Worm (Caenorhabditis elegans): Measurements from ENCODE around the gene clh-6.
A peak's percentile ranks its signal among the peaks of the same experiment; 100 is the strongest.

clh-6 gene

ce11 chrV:12075983-12076382 lies 12.8 kb upstream of the clh-6 start:
- TF ChIP-seq F57C9.4 (tag; optimal IDR thresholded peaks at IDR 0.05) (no peak), zfh-2 (GFP tag; conservative IDR thresholded peaks at IDR 0.05) (no peak), ceh-91 (GFP tag; IDR thresholded peaks at IDR 0.05) (no peak), egl-44 (GFP tag; IDR thresholded peaks at IDR 0.05) (no peak), unc-130 (GFP tag; optimal IDR thresholded peaks at IDR 0.05) (no peak), Y67H2A.10 (GFP tag; conservative IDR thresholded peaks at IDR 0.05) (no peak), nhr-80 (tag; optimal IDR thresholded peaks at IDR 0.05) (peak; percentile 75), hmg-20 (GFP tag; IDR thresholded peaks at IDR 0.05) (no peak), rpc-1 (optimal IDR thresholded peaks at IDR 0.05) (no peak), rpc-1 (tag; optimal IDR thresholded peaks at IDR 0.05) (no peak), attf-6 (GFP tag; IDR thresholded peaks at IDR 0.05) (no peak), F23B12.7 (tag; optimal IDR thresholded peaks at IDR 0.05; ENCODE audit: insufficient read depth) (peak; percentile 37), nfya-2 (GFP tag; IDR thresholded peaks at IDR 0.05) (no peak)

DNA sequence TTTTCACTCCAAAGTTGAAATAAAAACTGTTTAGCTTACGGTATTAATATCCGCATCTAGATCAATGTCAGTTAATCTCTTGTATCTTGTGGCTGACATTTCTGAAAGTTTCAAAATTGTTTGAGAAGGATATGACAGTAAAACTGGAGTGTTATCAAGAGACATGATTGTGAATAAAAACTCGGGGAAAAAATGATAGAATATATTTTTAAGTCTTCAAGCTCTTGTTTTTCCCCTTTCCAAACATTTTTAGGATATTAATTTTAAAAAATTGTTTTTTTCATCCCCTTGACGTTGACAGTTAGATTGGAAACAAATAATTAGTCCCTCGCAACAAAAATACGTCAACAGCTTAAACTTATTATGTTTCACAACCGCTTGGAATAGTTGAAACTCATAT lies 11.7 kb upstream of the clh-6 start, which contains the start of gene R07B7.6:
TSS of gene R07B7.6 (minus strand) at position 101 of the 400 bp plus-strand sequence.
- TF ChIP-seq snpc-3.4 (tag; optimal IDR thresholded peaks at IDR 0.05) (no peak), Y56A3A.18 (GFP tag; IDR thresholded peaks at IDR 0.05) (no peak), attf-6 (GFP tag; IDR thresholded peaks at IDR 0.05) (no peak), sptf-2 (GFP tag; optimal IDR thresholded peaks at IDR 0.05) (no peak), ccch-3 (GFP tag; optimal IDR thresholded peaks at IDR 0.05) (no peak), ceh-79 (tag; optimal IDR thresholded peaks at IDR 0.05) (no peak), F39B2.1 (GFP tag; IDR thresholded peaks at IDR 0.05) (no peak), nhr-80 (tag; optimal IDR thresholded peaks at IDR 0.05) (no peak), nhr-120 (GFP tag; IDR thresholded peaks at IDR 0.05) (no peak), ztf-22 (GFP tag; optimal IDR thresholded peaks at IDR 0.05) (no peak)

- TF ChIP-seq F10E7.11 (tag; optimal IDR thresholded peaks at IDR 0.05) (no peak), attf-6 (GFP tag; IDR thresholded peaks at IDR 0.05) (no peak), cebp-2 (GFP tag; IDR thresholded peaks at IDR 0.05) (no peak), zfh-2 (GFP tag; conservative IDR thresholded peaks at IDR 0.05) (no peak), hlh-26 (GFP tag; conservative IDR thresholded peaks at IDR 0.05) (no peak), snpc-1.1 (tag; optimal IDR thresholded peaks at IDR 0.05; ENCODE audit: insufficient read depth) (no peak), F22D6.2 (tag; optimal IDR thresholded peaks at IDR 0.05) (no peak), attf-3 (GFP tag; conservative IDR thresholded peaks at IDR 0.05) (no peak), Y53F4B.3 (GFP tag; IDR thresholded peaks at IDR 0.05) (no peak), him-1 (tag; optimal IDR thresholded peaks at IDR 0.05) (no peak), egl-18 (GFP tag; IDR thresholded peaks at IDR 0.05) (no peak), mxl-1 (tag; optimal IDR thresholded peaks at IDR 0.05) (no peak), unc-62 (GFP tag; optimal IDR thresholded peaks at IDR 0.05) (no peak), nhr-80 (tag; optimal IDR thresholded peaks at IDR 0.05) (no peak), hmg-20 (GFP tag; IDR thresholded peaks at IDR 0.05) (no peak), nhr-90 (tag; optimal IDR thresholded peaks at IDR 0.05) (no peak), somi-1 (GFP tag; optimal IDR thresholded peaks at IDR 0.05) (no peak), lin-35 (GFP tag; optimal IDR thresholded peaks at IDR 0.05) (no peak)
These were observed 8.3 kb upstream of the clh-6 start for ce11 chrV:12071483-12071882.

DNA sequence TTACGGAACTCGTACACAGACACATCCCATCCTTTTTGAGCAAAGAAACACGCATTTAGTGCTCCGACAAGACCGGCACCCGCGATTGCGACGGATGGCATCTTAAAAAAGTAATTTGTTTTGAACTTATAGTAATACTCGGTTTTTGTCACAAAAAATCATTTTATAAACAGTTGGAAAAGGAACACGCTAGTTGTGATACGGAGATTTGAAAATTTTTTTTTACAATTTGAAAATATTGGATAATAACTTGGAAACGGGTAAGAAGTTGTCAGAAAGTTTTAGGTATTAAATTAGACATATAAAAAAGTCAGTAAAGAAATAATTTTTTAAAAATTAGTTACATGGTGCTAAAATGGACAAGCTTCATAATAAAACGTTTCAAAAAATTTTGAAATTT lies 7.3 kb upstream of the clh-6 start, which contains the start of gene kmo-1:
TSS of gene kmo-1 (minus strand) at position 101 of the 400 bp plus-strand sequence.
- TF ChIP-seq ceh-27 (GFP tag; optimal IDR thresholded peaks at IDR 0.05) = no peak
- TF ChIP-seq lin-35 (GFP tag; optimal IDR thresholded peaks at IDR 0.05) = no peak
- no peak for TF ChIP-seq hlh-12 (tag; optimal IDR thresholded peaks at IDR 0.05)

Measured in whole organism, young adult.